Worm (Caenorhabditis elegans) whole organism, L4/young adult: ENCODE measurements around the gene ins-1.

Source experiments
- dao-5 ChIP-seq: sonication (generic microtip); optimal IDR thresholded peaks from 2 replicates; lab custom pipeline; 2016; ENCODE audit warnings: missing genotype, missing genetic modification characterization, moderate library complexity, missing compliant biosample characterization
- him-1 ChIP-seq: sonication (generic microtip); optimal IDR thresholded peaks from 2 replicates; lab custom pipeline; 2016; ENCODE audit warnings: missing genotype, missing genetic modification reagents, missing genetic modification characterization, missing compliant biosample characterization

ce11 chrIV:10463127-10463526 lies 26.6 kb downstream of the ins-1 start:
- no peak for TF ChIP-seq him-1 (tag; lab: Kevin White, UChicago)
- no peak for TF ChIP-seq dao-5 (tag; lab: Kevin White, UChicago)
